Fruit fly (Drosophila melanogaster) whole organism, pupa: ENCODE results near the gene sosie.

Experiments
- CG12605 ChIP-seq: fragments of 200-800 bp; sonication (Bioruptor generic); IDR thresholded peaks from 2 replicates; pipeline ENCODE4 v1.3.6; 2022; ENCODE audit warnings: missing biosample characterization, missing genetic modification characterization
- CG32121 ChIP-seq: fragments of 200-800 bp; sonication (Bioruptor generic); IDR thresholded peaks from 2 replicates; pipeline ENCODE4 v1.3.6; 2022; ENCODE audit warnings: missing biosample characterization, missing genetic modification characterization
- CG34367 ChIP-seq: fragments of 200-800 bp; sonication (Bioruptor generic); optimal IDR thresholded peaks from 2 replicates; lab custom pipeline; 2018; ENCODE audit warnings: missing biosample characterization, mild to moderate bottlenecking, missing genetic modification characterization
- CG8159 ChIP-seq: fragments of 200-800 bp; sonication (Bioruptor generic); optimal IDR thresholded peaks from 3 replicates; lab custom pipeline; 2018; ENCODE audit warnings: missing biosample characterization, mild to moderate bottlenecking, missing genetic modification characterization, moderate library complexity
- CG8301 ChIP-seq: fragments of 200-800 bp; sonication (Bioruptor generic); optimal IDR thresholded peaks from 2 replicates; lab custom pipeline; 2018; ENCODE audit warnings: missing biosample characterization, mild to moderate bottlenecking, missing genetic modification characterization
- CG9948 ChIP-seq: fragments of 200-800 bp; sonication (Bioruptor generic); optimal IDR thresholded peaks from 2 replicates; lab custom pipeline; 2018; ENCODE audit warnings: missing biosample characterization, mild to moderate bottlenecking, missing genetic modification characterization, moderate library complexity
- Pif1A ChIP-seq: fragments of 200-800 bp; sonication (Bioruptor generic); optimal IDR thresholded peaks from 3 replicates; lab custom pipeline; 2016; ENCODE audit warnings: missing biosample characterization, missing genetic modification characterization
- Snoo ChIP-seq: fragments of 200-800 bp; sonication (Bioruptor generic); optimal IDR thresholded peaks from 3 replicates; lab custom pipeline; 2017; ENCODE audit warnings: missing biosample characterization, mild to moderate bottlenecking, missing genetic modification characterization, inconsistent platforms
- fd96Ca ChIP-seq: fragments of 200-800 bp; sonication (Bioruptor generic); IDR thresholded peaks from 3 replicates; pipeline ENCODE4 v1.3.6; 2022; ENCODE audit warnings: missing biosample characterization, missing genetic modification characterization

dm6 chr3R:24807321-24807720 is 26.4 kb upstream of the sosie start, which contains the start of gene CG6980:
- TF ChIP-seq Snoo, result no peak
- TF ChIP-seq CG34367 (tag; lab: Kevin White, UChicago), result no peak
- no peak for TF ChIP-seq Pif1A (GFP tag; lab: Kevin White, UChicago)
- TF ChIP-seq fd96Ca (GFP tag; lab: Robert Waterston, UW), result no peak
- TF ChIP-seq CG9948 (tag; lab: Kevin White, UChicago), result no peak
- no peak for TF ChIP-seq CG8159
- TF ChIP-seq CG8301 (tag; lab: Kevin White, UChicago), result no peak
- TF ChIP-seq CG32121 (GFP tag; lab: Robert Waterston, UW), result no peak
- TF ChIP-seq CG12605 (GFP tag; lab: Robert Waterston, UW), result no peak
